Fruit fly (Drosophila melanogaster) whole organism, embryonic: ENCODE results near the gene CG5969.
A peak's percentile ranks its signal among the peaks of the same experiment; 100 is the strongest.

ENCODE experiments used
- BEAF-32 ChIP-seq: fragments of 200-800 bp; sonication (Bioruptor generic); optimal IDR thresholded peaks from 3 replicates; lab custom pipeline; 2017; ENCODE audit warnings: missing biosample characterization, missing genetic modification characterization, mild to moderate bottlenecking, moderate library complexity, missing genetic modification reagents
- Blimp-1 ChIP-seq: fragments of 200-800 bp; sonication (Bioruptor generic); optimal IDR thresholded peaks from 3 replicates; lab custom pipeline; 2018; ENCODE audit warnings: missing biosample characterization, missing genetic modification characterization, mild to moderate bottlenecking, moderate library complexity, missing genetic modification reagents
- CG11504 ChIP-seq: fragments of 200-800 bp; sonication (Bioruptor generic); optimal IDR thresholded peaks from 3 replicates; lab custom pipeline; 2019; ENCODE audit warnings: missing biosample characterization, mild to moderate bottlenecking, missing genetic modification characterization, moderate library complexity
- CG13287 ChIP-seq: fragments of 200-800 bp; sonication (Bioruptor generic); IDR thresholded peaks from 2 replicates; pipeline ENCODE4 v1.3.6; 2022; ENCODE audit warnings: missing biosample characterization, missing genetic modification characterization; ENCODE audit not compliant: partially characterized antibody
- CG13894 ChIP-seq: fragments of 200-800 bp; sonication (Bioruptor generic); optimal IDR thresholded peaks from 3 replicates; lab custom pipeline; 2018; ENCODE audit warnings: missing biosample characterization, mild to moderate bottlenecking, missing genetic modification characterization, moderate library complexity
- CG15269 ChIP-seq: fragments of 200-800 bp; sonication (Bioruptor generic); optimal IDR thresholded peaks from 2 replicates; lab custom pipeline; 2018; ENCODE audit warnings: missing biosample characterization, mild to moderate bottlenecking, missing genetic modification characterization, moderate library complexity
- CG17361 ChIP-seq: fragments of 200-800 bp; sonication (Bioruptor generic); IDR thresholded peaks from 3 replicates; pipeline ENCODE4 v1.3.6; 2022; ENCODE audit warnings: missing biosample characterization, missing genetic modification characterization
- CG17829 ChIP-seq: fragments of 200-800 bp; optimal IDR thresholded peaks from 2 replicates; lab custom pipeline; 2019; ENCODE audit warnings: missing biosample characterization, mild to moderate bottlenecking, missing genetic modification characterization, moderate library complexity
- CG2116 ChIP-seq: fragments of 200-800 bp; sonication (Bioruptor generic); optimal IDR thresholded peaks from 3 replicates; lab custom pipeline; 2018; ENCODE audit warnings: missing biosample characterization, mild to moderate bottlenecking, missing genetic modification characterization
- CG2678 ChIP-seq: fragments of 200-800 bp; sonication (Bioruptor generic); optimal IDR thresholded peaks from 3 replicates; lab custom pipeline; 2019; ENCODE audit warnings: missing biosample characterization, mild to moderate bottlenecking, missing genetic modification characterization, moderate library complexity
- CG2712 ChIP-seq: fragments of 200-800 bp; optimal IDR thresholded peaks from 3 replicates; lab custom pipeline; 2019; ENCODE audit warnings: missing biosample characterization, mild to moderate bottlenecking, missing genetic modification characterization, moderate library complexity
- CG33213 ChIP-seq: fragments of 200-800 bp; sonication (Bioruptor generic); optimal IDR thresholded peaks from 3 replicates; lab custom pipeline; 2016; ENCODE audit warnings: missing biosample characterization, missing genetic modification characterization
- CG3838 ChIP-seq: fragments of 200-800 bp; sonication (Bioruptor generic); optimal IDR thresholded peaks from 3 replicates; lab custom pipeline; 2016; ENCODE audit warnings: missing biosample characterization, missing genetic modification characterization
- CG3995 ChIP-seq: fragments of 200-800 bp; sonication (Bioruptor generic); optimal IDR thresholded peaks from 3 replicates; lab custom pipeline; 2016; ENCODE audit warnings: missing biosample characterization, missing genetic modification characterization
- CG4820 ChIP-seq: fragments of 200-800 bp; sonication (Bioruptor generic); optimal IDR thresholded peaks from 3 replicates; lab custom pipeline; 2016; ENCODE audit warnings: missing biosample characterization, missing genetic modification characterization
- CG9609 ChIP-seq: fragments of 200-800 bp; sonication (Bioruptor generic); optimal IDR thresholded peaks from 3 replicates; lab custom pipeline; 2016; ENCODE audit warnings: missing biosample characterization, missing genetic modification characterization
- CG9727 ChIP-seq: fragments of 200-800 bp; sonication (Bioruptor generic); optimal IDR thresholded peaks from 3 replicates; lab custom pipeline; 2017; ENCODE audit warnings: missing biosample characterization, mild to moderate bottlenecking, missing genetic modification characterization
- CG9797 ChIP-seq: fragments of 200-800 bp; sonication (Bioruptor generic); optimal IDR thresholded peaks from 3 replicates; lab custom pipeline; 2018; ENCODE audit warnings: missing biosample characterization, mild to moderate bottlenecking, missing genetic modification characterization
- CrebB ChIP-seq: fragments of 200-800 bp; sonication (Bioruptor generic); optimal IDR thresholded peaks from 3 replicates; lab custom pipeline; 2018; ENCODE audit warnings: missing biosample characterization, mild to moderate bottlenecking, missing genetic modification characterization
- Dll ChIP-seq: fragments of 200-800 bp; sonication (Bioruptor generic); IDR thresholded peaks from 4 replicates; pipeline ENCODE4 v1.3.6; 2022; ENCODE audit warnings: missing biosample characterization, missing genetic modification characterization; ENCODE audit not compliant: partially characterized antibody
- E2f2 ChIP-seq: fragments of 200-800 bp; sonication (Bioruptor generic); IDR thresholded peaks from 2 replicates; pipeline ENCODE4 v1.3.6; 2022; ENCODE audit warnings: missing biosample characterization, missing genetic modification characterization
- Ets97D ChIP-seq: fragments of 200-800 bp; sonication (Bioruptor generic); optimal IDR thresholded peaks from 3 replicates; lab custom pipeline; 2016; ENCODE audit warnings: missing biosample characterization, missing genetic modification characterization
- Hr51 ChIP-seq, 2 experiments: fragments of 200-800 bp; sonication (Bioruptor generic); optimal IDR thresholded peaks; 2 replicates in 1 of 2; 3 replicates in 1 of 2; lab custom pipeline; 2016 to 2018; ENCODE audit warnings: missing biosample characterization in 2 of 2, missing genetic modification characterization in 2 of 2, mild to moderate bottlenecking in 1 of 2, moderate library complexity in 1 of 2
- Hr78 ChIP-seq, 2 experiments: fragments of 200-800 bp in 1 of 2; fragments of >200 bp in 1 of 2; sonication (Bioruptor generic) in 1 of 2; optimal IDR thresholded peaks; 2 replicates each; lab custom pipeline; 2017 to 2019; ENCODE audit warnings: missing biosample characterization in 2 of 2, missing genetic modification characterization in 2 of 2, mild to moderate bottlenecking in 1 of 2, moderate library complexity in 1 of 2
- Jarid2 ChIP-seq: fragments of 200-800 bp; sonication (Bioruptor generic); optimal IDR thresholded peaks from 3 replicates; lab custom pipeline; 2017; ENCODE audit warnings: mild to moderate bottlenecking, missing biosample characterization, missing genetic modification reagents, missing genetic modification characterization
- Lhr ChIP-seq: fragments of 200-800 bp; sonication (Bioruptor generic); optimal IDR thresholded peaks from 3 replicates; lab custom pipeline; 2017; ENCODE audit warnings: mild to moderate bottlenecking, missing biosample characterization, missing genetic modification reagents, missing genetic modification characterization
- Lpt ChIP-seq: fragments of >200 bp; optimal IDR thresholded peaks from 2 replicates; lab custom pipeline; 2018; ENCODE audit warnings: missing biosample characterization, missing genetic modification characterization
- MBD-R2 ChIP-seq: fragments of 200-800 bp; sonication (Bioruptor generic); IDR thresholded peaks from 2 replicates; pipeline ENCODE4 v1.3.6; 2022; ENCODE audit warnings: missing biosample characterization, missing genetic modification characterization
- Med ChIP-seq: fragments of 200-800 bp; sonication (Bioruptor generic); peaks from one replicate; lab custom pipeline; 2016; ENCODE audit warnings: missing biosample characterization, missing genetic modification characterization, mild to moderate bottlenecking, inconsistent platforms, moderate library complexity
- Myb ChIP-seq: fragments of 200-800 bp; sonication (Bioruptor generic); optimal IDR thresholded peaks from 2 replicates; lab custom pipeline; 2016; ENCODE audit warnings: missing biosample characterization, missing genetic modification characterization
- NFAT ChIP-seq: fragments of 200-800 bp; sonication (Bioruptor generic); IDR thresholded peaks from 2 replicates; pipeline ENCODE4 v1.3.6; 2022; ENCODE audit warnings: missing biosample characterization, missing genetic modification characterization
- NK7.1 ChIP-seq: fragments of 200-800 bp; sonication (Bioruptor generic); optimal IDR thresholded peaks from 3 replicates; lab custom pipeline; 2016; ENCODE audit warnings: missing biosample characterization, missing genetic modification characterization
- Pdp1 ChIP-seq, 2 experiments: fragments of 200-800 bp; sonication (Bioruptor generic); optimal IDR thresholded peaks; 3 replicates each; lab custom pipeline; 2016; ENCODE audit warnings: missing biosample characterization in 2 of 2, missing genetic modification characterization in 2 of 2, mild to moderate bottlenecking in 1 of 2, moderate library complexity in 1 of 2
- Sin3A ChIP-seq: fragments of >200 bp; optimal IDR thresholded peaks from 2 replicates; lab custom pipeline; 2018
- Ssrp ChIP-seq: fragments of 200-800 bp; sonication (Bioruptor generic); optimal IDR thresholded peaks from 2 replicates; lab custom pipeline; 2018; ENCODE audit warnings: missing biosample characterization, mild to moderate bottlenecking, missing genetic modification characterization, moderate library complexity
- Vsx1 ChIP-seq: fragments of 200-800 bp; sonication (Bioruptor generic); optimal IDR thresholded peaks from 2 replicates; lab custom pipeline; 2017; ENCODE audit warnings: missing biosample characterization, mild to moderate bottlenecking, missing genetic modification characterization, missing genetic modification reagents
- YL-1 ChIP-seq: fragments of 200-800 bp; sonication (Bioruptor generic); optimal IDR thresholded peaks from 3 replicates; lab custom pipeline; 2017; ENCODE audit warnings: missing biosample characterization, mild to moderate bottlenecking, missing genetic modification characterization
- bigmax ChIP-seq: fragments of 200-800 bp; sonication (Bioruptor generic); optimal IDR thresholded peaks from 2 replicates; lab custom pipeline; 2018; ENCODE audit warnings: missing biosample characterization, mild to moderate bottlenecking, missing genetic modification characterization
- ham ChIP-seq: fragments of 200-800 bp; sonication (Bioruptor generic); IDR thresholded peaks from 2 replicates; pipeline ENCODE4 v1.3.6; 2022; ENCODE audit warnings: missing biosample characterization, missing genetic modification characterization
- hth ChIP-seq: fragments of >200 bp; optimal IDR thresholded peaks from 2 replicates; lab custom pipeline; 2017; ENCODE audit warnings: inconsistent platforms
- lab ChIP-seq: fragments of 200-800 bp; sonication (Bioruptor generic); optimal IDR thresholded peaks from 3 replicates; lab custom pipeline; 2017; ENCODE audit warnings: missing biosample characterization, missing genetic modification characterization, mild to moderate bottlenecking, moderate library complexity, missing genetic modification reagents
- nmo ChIP-seq: fragments of 200-800 bp; sonication (Bioruptor generic); optimal IDR thresholded peaks from 2 replicates; lab custom pipeline; 2018; ENCODE audit warnings: missing biosample characterization, mild to moderate bottlenecking, missing genetic modification characterization, moderate library complexity
- phol ChIP-seq: fragments of 200-800 bp; sonication (Bioruptor generic); optimal IDR thresholded peaks from 3 replicates; lab custom pipeline; 2018; ENCODE audit warnings: missing biosample characterization, mild to moderate bottlenecking, missing genetic modification characterization, moderate library complexity
- psq ChIP-seq: fragments of 200-800 bp; sonication (Bioruptor generic); optimal IDR thresholded peaks from 2 replicates; lab custom pipeline; 2017; ENCODE audit warnings: missing biosample characterization, missing genetic modification characterization
- row ChIP-seq: fragments of 200-800 bp; sonication (Bioruptor generic); IDR thresholded peaks from 3 replicates; pipeline ENCODE4 v1.3.6; 2022; ENCODE audit warnings: missing biosample characterization, missing genetic modification characterization
- sens ChIP-seq: fragments of 200-800 bp; sonication (Bioruptor generic); peaks from one replicate; lab custom pipeline; 2016; ENCODE audit warnings: missing biosample characterization, missing genetic modification characterization
- trem ChIP-seq: fragments of 200-800 bp; optimal IDR thresholded peaks from 3 replicates; lab custom pipeline; 2019; ENCODE audit warnings: missing biosample characterization, mild to moderate bottlenecking, missing genetic modification characterization, moderate library complexity

Gene CG5969

dm6 chr3L:20494262-20494601, 20.6 kb downstream of the CG5969 start (continued):
- TF ChIP-seq Hr51 (GFP tag; optimal IDR thresholded peaks at IDR 0.05; lab: Kevin White, UChicago) (peak in 1 of 2 experiments; percentile 36), hth (no peak), CG2712 (tag; lab: Kevin White, UChicago) (peak; percentile 32), Blimp-1 (GFP tag; lab: Kevin White, UChicago) (no peak), CG9727 (GFP tag; lab: Kevin White, UChicago) (peak; percentile 34), Med (GFP tag; lab: Kevin White, UChicago) (peak; percentile 64), CG3838 (GFP tag; lab: Kevin White, UChicago) (no peak), trem (peak; percentile 6), CG4820 (no peak), NFAT (GFP tag; lab: Robert Waterston, UW) (no peak), ham (GFP tag; lab: Robert Waterston, UW) (no peak), Ssrp (tag; lab: Kevin White, UChicago) (peak; percentile 4)

dm6 chr3L:20494780-20495591, 21.4 kb downstream of the CG5969 start, which contains the start of gene ZnT77C:
TSS of gene ZnT77C (minus strand) at chr3L:20494921.
- peak; percentile 27 for TF ChIP-seq phol (tag; lab: Kevin White, UChicago)
- peak; percentile 41 for TF ChIP-seq BEAF-32 (GFP tag; lab: Kevin White, UChicago)
- peak; percentile 32 for TF ChIP-seq YL-1 (GFP tag; lab: Kevin White, UChicago)
- TF ChIP-seq Sin3A (lab: Kevin White, UChicago): peak; percentile 31
- TF ChIP-seq sens (GFP tag; lab: Kevin White, UChicago): peak; percentile 70
- peak; percentile 9 for TF ChIP-seq nmo
- peak; percentile 7 for TF ChIP-seq CrebB
- TF ChIP-seq bigmax (GFP tag; lab: Kevin White, UChicago): peak; percentile 56
- TF ChIP-seq Jarid2 (GFP tag; lab: Kevin White, UChicago): no peak
- TF ChIP-seq CG13894 (tag; lab: Kevin White, UChicago): peak; percentile 47
- peak; percentile 68 for TF ChIP-seq CG9797 (GFP tag; lab: Kevin White, UChicago)
- TF ChIP-seq trem: peak; percentile 73
- no peak for TF ChIP-seq NK7.1 (GFP tag; lab: Kevin White, UChicago)
- TF ChIP-seq Ets97D (GFP tag; lab: Kevin White, UChicago): peak; percentile 29
- TF ChIP-seq CG17829 (tag; lab: Kevin White, UChicago): peak; percentile 6
- peak; percentile 72 for TF ChIP-seq CG33213
- TF ChIP-seq Myb (GFP tag; lab: Kevin White, UChicago): peak; percentile 98
- TF ChIP-seq Vsx1 (GFP tag; lab: Kevin White, UChicago): no peak
- no peak for TF ChIP-seq CG9609 (GFP tag; lab: Kevin White, UChicago)
- TF ChIP-seq Dll (GFP tag; lab: Robert Waterston, UW): 0 out of 4 replicates have a peak, but pooled peaks have one; percentile 14
- peak; percentile 60 for TF ChIP-seq MBD-R2
- TF ChIP-seq Hr78 (GFP tag; optimal IDR thresholded peaks at IDR 0.05; lab: Kevin White, UChicago): no peak
- peak; percentile 57 for TF ChIP-seq CG11504 (tag; lab: Kevin White, UChicago)
- peak; percentile 79 for TF ChIP-seq Lhr (GFP tag; lab: Kevin White, UChicago)
- TF ChIP-seq CG17361 (GFP tag; lab: Robert Waterston, UW): 0 out of 3 replicates have a peak, but pooled peaks have one; percentile 31
- peak; percentile 40 for TF ChIP-seq CG15269 (tag; lab: Kevin White, UChicago)
- TF ChIP-seq psq (GFP tag; lab: Kevin White, UChicago): no peak
- TF ChIP-seq Pdp1 (GFP tag; optimal IDR thresholded peaks at IDR 0.05; lab: Kevin White, UChicago): peak in 1 of 2 experiments; percentile 97
- peak; percentile 37 for TF ChIP-seq lab (GFP tag; lab: Kevin White, UChicago)
- TF ChIP-seq CG3995 (GFP tag; lab: Kevin White, UChicago): peak; percentile 93
- peak; percentile 26; the same call in 1 of the 2 replicates for TF ChIP-seq CG13287 (GFP tag; lab: Robert Waterston, UW)
- TF ChIP-seq CG2116 (GFP tag; lab: Kevin White, UChicago): peak; percentile 44
- peak; percentile 48 for TF ChIP-seq row (GFP tag; lab: Robert Waterston, UW)
- no peak for TF ChIP-seq Lpt (GFP tag; lab: Kevin White, UChicago)
- TF ChIP-seq E2f2 (GFP tag; lab: Robert Waterston, UW): peak; percentile 50
- peak; percentile 32 for TF ChIP-seq CG2678 (tag; lab: Kevin White, UChicago)
